Worm (Caenorhabditis elegans): ENCODE data around the gene R08C7.11.

ce11 chrIV:4423026-4423425 is 31.7 kb downstream of the R08C7.11 start:
- TF ChIP-seq lim-6 (tag; optimal IDR thresholded peaks at IDR 0.05) (no peak), sox-4 (tag; optimal IDR thresholded peaks at IDR 0.05) (no peak), ceh-6 (GFP tag; optimal IDR thresholded peaks at IDR 0.05) (no peak), ztf-16 (tag; optimal IDR thresholded peaks at IDR 0.05) (no peak)

All from whole organism, late embryonic.